Fruit fly (Drosophila melanogaster) whole organism, prepupa: ENCODE measurements around the gene unc80.

Experiments used
- Blimp-1 ChIP-seq: fragments of 200-800 bp; sonication (Bioruptor generic); optimal IDR thresholded peaks from 3 replicates; lab custom pipeline; 2017; ENCODE audit warnings: missing biosample characterization, missing genetic modification characterization, mild to moderate bottlenecking, moderate library complexity, missing genetic modification reagents
- CG3032 ChIP-seq: fragments of 200-800 bp; optimal IDR thresholded peaks from 2 replicates; lab custom pipeline; 2019; ENCODE audit warnings: missing biosample characterization, mild to moderate bottlenecking, missing genetic modification characterization, moderate library complexity
- CG7368 ChIP-seq: fragments of 200-800 bp; sonication (Bioruptor generic); optimal IDR thresholded peaks from 3 replicates; lab custom pipeline; 2016; ENCODE audit warnings: missing biosample characterization, missing genetic modification characterization
- CG8632 ChIP-seq: fragments of 200-800 bp; sonication (Bioruptor generic); optimal IDR thresholded peaks from 3 replicates; lab custom pipeline; 2016; ENCODE audit warnings: missing biosample characterization, missing genetic modification characterization
- Eip78C ChIP-seq: fragments of 200-800 bp; sonication (Bioruptor generic); peaks from one replicate; lab custom pipeline; 2016; ENCODE audit warnings: missing biosample characterization, missing genetic modification characterization
- cyc ChIP-seq: fragments of 200-800 bp; sonication (Bioruptor generic); optimal IDR thresholded peaks from 3 replicates; lab custom pipeline; 2016; ENCODE audit warnings: missing biosample characterization, missing genetic modification characterization
- esn ChIP-seq: fragments of 200-800 bp; sonication (Bioruptor generic); optimal IDR thresholded peaks from 2 replicates; lab custom pipeline; 2016; ENCODE audit warnings: missing biosample characterization, mild to moderate bottlenecking, missing genetic modification characterization, moderate library complexity
- svp ChIP-seq: fragments of 200-800 bp; sonication (Bioruptor generic); peaks from one replicate; lab custom pipeline; 2016; ENCODE audit warnings: missing biosample characterization, missing genetic modification characterization
- vri ChIP-seq: fragments of 200-800 bp; sonication (Bioruptor generic); optimal IDR thresholded peaks from 3 replicates; lab custom pipeline; 2016; ENCODE audit warnings: missing biosample characterization, mild to moderate bottlenecking, missing genetic modification characterization

dm6 chr3R:27695019-27695418, 32.8 kb downstream of the unc80 start, which contains the start of gene HSPBAP1:
- no peak for TF ChIP-seq CG3032 (tag; lab: Kevin White, UChicago)
- no peak for TF ChIP-seq Eip78C (GFP tag; lab: Kevin White, UChicago)
- TF ChIP-seq CG7368 = no peak
- no peak for TF ChIP-seq Blimp-1 (GFP tag; lab: Kevin White, UChicago)
- TF ChIP-seq CG8632 (GFP tag; lab: Kevin White, UChicago) = no peak
- TF ChIP-seq svp (GFP tag; lab: Kevin White, UChicago) = no peak
- no peak for TF ChIP-seq esn (GFP tag; lab: Kevin White, UChicago)
- TF ChIP-seq vri (GFP tag; lab: Kevin White, UChicago) = no peak
- TF ChIP-seq cyc (GFP tag; lab: Kevin White, UChicago) = no peak
